Fruit fly (Drosophila melanogaster) whole organism, embryonic: ENCODE measurements around the gene CG6843.
A peak's percentile ranks its signal among the peaks of the same experiment; 100 is the strongest.

Experiments
- Atf6 ChIP-seq: fragments of 200-800 bp; sonication (Bioruptor generic); IDR thresholded peaks from 2 replicates; pipeline ENCODE4 v1.3.6; 2022; ENCODE audit warnings: missing biosample characterization, missing genetic modification characterization
- CG10321 ChIP-seq: fragments of 200-800 bp; sonication (Bioruptor generic); IDR thresholded peaks from 2 replicates; pipeline ENCODE4 v1.3.6; 2022; ENCODE audit warnings: missing biosample characterization, missing genetic modification characterization
- CG12155 ChIP-seq: fragments of 200-800 bp; sonication (Bioruptor generic); optimal IDR thresholded peaks from 3 replicates; lab custom pipeline; 2016; ENCODE audit warnings: missing biosample characterization, missing genetic modification characterization
- CG12744 ChIP-seq: fragments of 200-800 bp; sonication (Bioruptor generic); optimal IDR thresholded peaks from 2 replicates; lab custom pipeline; 2016; ENCODE audit warnings: missing biosample characterization, missing genetic modification characterization
- CG13287 ChIP-seq: fragments of 200-800 bp; sonication (Bioruptor generic); IDR thresholded peaks from 2 replicates; pipeline ENCODE4 v1.3.6; 2022; ENCODE audit warnings: missing biosample characterization, missing genetic modification characterization; ENCODE audit not compliant: partially characterized antibody
- CG13894 ChIP-seq: fragments of 200-800 bp; sonication (Bioruptor generic); optimal IDR thresholded peaks from 3 replicates; lab custom pipeline; 2018; ENCODE audit warnings: missing biosample characterization, mild to moderate bottlenecking, missing genetic modification characterization, moderate library complexity
- CG15269 ChIP-seq: fragments of 200-800 bp; sonication (Bioruptor generic); optimal IDR thresholded peaks from 2 replicates; lab custom pipeline; 2018; ENCODE audit warnings: missing biosample characterization, mild to moderate bottlenecking, missing genetic modification characterization, moderate library complexity
- CG17359 ChIP-seq: fragments of 200-800 bp; sonication (Bioruptor generic); optimal IDR thresholded peaks from 3 replicates; lab custom pipeline; 2018; ENCODE audit warnings: missing biosample characterization, mild to moderate bottlenecking, missing genetic modification characterization, moderate library complexity
- CG3163 ChIP-seq: fragments of 200-800 bp; sonication (Bioruptor generic); optimal IDR thresholded peaks from 3 replicates; lab custom pipeline; 2016; ENCODE audit warnings: missing biosample characterization, missing genetic modification characterization
- CG34422 ChIP-seq: fragments of 200-800 bp; sonication (Bioruptor generic); IDR thresholded peaks from 3 replicates; pipeline ENCODE4 v1.3.6; 2022; ENCODE audit warnings: missing biosample characterization, missing genetic modification characterization
- CG3838 ChIP-seq: fragments of 200-800 bp; sonication (Bioruptor generic); optimal IDR thresholded peaks from 3 replicates; lab custom pipeline; 2016; ENCODE audit warnings: missing biosample characterization, missing genetic modification characterization
- CG4707 ChIP-seq: fragments of 200-800 bp; sonication (Bioruptor generic); optimal IDR thresholded peaks from 2 replicates; lab custom pipeline; 2018; ENCODE audit warnings: missing biosample characterization, mild to moderate bottlenecking, missing genetic modification characterization, moderate library complexity
- CG7357 ChIP-seq: fragments of 200-800 bp; sonication (Bioruptor generic); IDR thresholded peaks from 3 replicates; pipeline ENCODE4 v1.3.6; 2022; ENCODE audit warnings: missing biosample characterization, missing genetic modification characterization
- CG7745 ChIP-seq: fragments of 200-800 bp; sonication (Bioruptor generic); optimal IDR thresholded peaks from 2 replicates; lab custom pipeline; 2018; ENCODE audit warnings: missing biosample characterization, mild to moderate bottlenecking, missing genetic modification characterization, moderate library complexity
- CG7987 ChIP-seq: fragments of 200-800 bp; sonication (Bioruptor generic); optimal IDR thresholded peaks from 2 replicates; lab custom pipeline; 2018; ENCODE audit warnings: missing biosample characterization, mild to moderate bottlenecking, missing genetic modification characterization, moderate library complexity
- CG8765 ChIP-seq: fragments of 200-800 bp; sonication (Bioruptor generic); IDR thresholded peaks from 2 replicates; pipeline ENCODE4 v1.3.6; 2022; ENCODE audit warnings: missing biosample characterization, missing genetic modification characterization
- Dbx ChIP-seq: fragments of 200-800 bp; sonication (Bioruptor generic); IDR thresholded peaks from 3 replicates; pipeline ENCODE4 v1.3.6; 2022; ENCODE audit warnings: missing biosample characterization, missing genetic modification characterization
- Doc2 ChIP-seq: fragments of 200-800 bp; sonication (Bioruptor generic); IDR thresholded peaks from 2 replicates; pipeline ENCODE4 v1.3.6; 2022; ENCODE audit warnings: missing biosample characterization, missing genetic modification characterization
- Drgx ChIP-seq: fragments of 200-800 bp; sonication (Bioruptor generic); IDR thresholded peaks from 2 replicates; pipeline ENCODE4 v1.3.6; 2022; ENCODE audit warnings: missing biosample characterization, missing genetic modification characterization
- Elba2 ChIP-seq: fragments of 200-800 bp; sonication (Bioruptor generic); optimal IDR thresholded peaks from 3 replicates; lab custom pipeline; 2016; ENCODE audit warnings: missing biosample characterization, missing genetic modification characterization
- Fer2 ChIP-seq: fragments of 200-800 bp; sonication (Bioruptor generic); optimal IDR thresholded peaks from 2 replicates; lab custom pipeline; 2018; ENCODE audit warnings: missing biosample characterization, mild to moderate bottlenecking, missing genetic modification characterization, moderate library complexity
- Gug ChIP-seq: fragments of 200-800 bp; sonication (Bioruptor generic); IDR thresholded peaks from 4 replicates; pipeline ENCODE4 v1.3.6; 2022; ENCODE audit warnings: missing biosample characterization, missing genetic modification characterization
- MESR4 ChIP-seq: fragments of 200-800 bp; sonication (Bioruptor generic); optimal IDR thresholded peaks from 2 replicates; lab custom pipeline; 2018; ENCODE audit warnings: missing biosample characterization, mild to moderate bottlenecking, missing genetic modification characterization, moderate library complexity
- NK7.1 ChIP-seq: fragments of 200-800 bp; sonication (Bioruptor generic); optimal IDR thresholded peaks from 3 replicates; lab custom pipeline; 2016; ENCODE audit warnings: missing biosample characterization, missing genetic modification characterization
- Ssrp ChIP-seq: fragments of 200-800 bp; sonication (Bioruptor generic); optimal IDR thresholded peaks from 2 replicates; lab custom pipeline; 2018; ENCODE audit warnings: missing biosample characterization, mild to moderate bottlenecking, missing genetic modification characterization, moderate library complexity
- YL-1 ChIP-seq: fragments of 200-800 bp; sonication (Bioruptor generic); optimal IDR thresholded peaks from 3 replicates; lab custom pipeline; 2017; ENCODE audit warnings: missing biosample characterization, mild to moderate bottlenecking, missing genetic modification characterization
- amos ChIP-seq: fragments of 200-800 bp; sonication (Bioruptor generic); IDR thresholded peaks from 2 replicates; pipeline ENCODE4 v1.3.6; 2022; ENCODE audit warnings: missing biosample characterization, missing genetic modification characterization; ENCODE audit not compliant: partially characterized antibody
- az2 ChIP-seq: fragments of 200-800 bp; sonication (Bioruptor generic); optimal IDR thresholded peaks from 3 replicates; lab custom pipeline; 2016; ENCODE audit warnings: missing biosample characterization, missing genetic modification characterization
- bbx ChIP-seq: fragments of 200-800 bp; sonication (Bioruptor generic); IDR thresholded peaks from 2 replicates; pipeline ENCODE4 v1.3.6; 2022; ENCODE audit warnings: missing biosample characterization, missing genetic modification characterization; ENCODE audit not compliant: partially characterized antibody
- chm ChIP-seq: fragments of 200-800 bp; sonication (Bioruptor generic); IDR thresholded peaks from 2 replicates; pipeline ENCODE4 v1.3.6; 2022; ENCODE audit warnings: missing biosample characterization, missing genetic modification characterization
- crc ChIP-seq: fragments of 200-800 bp; sonication (Bioruptor generic); optimal IDR thresholded peaks from 2 replicates; lab custom pipeline; 2016; ENCODE audit warnings: missing biosample characterization, missing genetic modification characterization
- da ChIP-seq: fragments of 200-800 bp; sonication (Bioruptor generic); optimal IDR thresholded peaks from 2 replicates; lab custom pipeline; 2016; ENCODE audit warnings: missing biosample characterization, missing genetic modification characterization
- dmrt99B ChIP-seq: fragments of 200-800 bp; sonication (Bioruptor generic); optimal IDR thresholded peaks from 2 replicates; lab custom pipeline; 2018; ENCODE audit warnings: missing biosample characterization, mild to moderate bottlenecking, missing genetic modification characterization, moderate library complexity
- dysf ChIP-seq: fragments of 200-800 bp; sonication (Bioruptor generic); IDR thresholded peaks from 3 replicates; pipeline ENCODE4 v1.3.6; 2022; ENCODE audit warnings: missing biosample characterization, missing genetic modification characterization
- ewg ChIP-seq: fragments of 200-800 bp; sonication (Bioruptor generic); optimal IDR thresholded peaks from 3 replicates; lab custom pipeline; 2017; ENCODE audit warnings: mild to moderate bottlenecking, missing biosample characterization, missing genetic modification reagents, missing genetic modification characterization
- fru ChIP-seq: fragments of >200 bp; optimal IDR thresholded peaks from 2 replicates; lab custom pipeline; 2017
- hth ChIP-seq: fragments of >200 bp; optimal IDR thresholded peaks from 2 replicates; lab custom pipeline; 2017; ENCODE audit warnings: inconsistent platforms
- inv ChIP-seq: fragments of 200-800 bp; sonication (Bioruptor generic); IDR thresholded peaks from 2 replicates; pipeline ENCODE4 v1.3.6; 2022; ENCODE audit warnings: missing biosample characterization, missing genetic modification characterization; ENCODE audit not compliant: partially characterized antibody
- ken ChIP-seq: fragments of 200-800 bp; sonication (Bioruptor generic); IDR thresholded peaks from 3 replicates; pipeline ENCODE4 v1.3.6; 2022; ENCODE audit warnings: missing biosample characterization, missing genetic modification characterization
- lola ChIP-seq, 3 experiments: fragments of >200 bp in 2 of 3; fragments of 200-800 bp in 1 of 3; sonication (Bioruptor generic) in 1 of 3; optimal IDR thresholded peaks; 2 replicates each; lab custom pipeline; 2017 to 2019; ENCODE audit warnings: missing biosample characterization in 3 of 3, missing genetic modification characterization in 3 of 3, mild to moderate bottlenecking in 1 of 3, moderate library complexity in 1 of 3
- lov ChIP-seq, 2 experiments: fragments of 200-800 bp in 1 of 2; fragments of >200 bp in 1 of 2; sonication (Bioruptor generic) in 1 of 2; IDR thresholded peaks in 1 of 2; optimal IDR thresholded peaks in 1 of 2; 2 replicates in 1 of 2; 3 replicates in 1 of 2; pipeline versions ENCODE4 v1.3.6 to Lab custom; 2017 to 2022; ENCODE audit warnings: missing biosample characterization in 1 of 2, missing genetic modification characterization in 1 of 2
- pan ChIP-seq, 4 experiments: fragments of >200 bp in 3 of 4; fragments of 200-800 bp in 1 of 4; sonication (Bioruptor generic) in 1 of 4; optimal IDR thresholded peaks in 3 of 4; IDR thresholded peaks in 1 of 4; 2 replicates each; pipeline versions ENCODE4 v1.3.6 to Lab custom; 2017 to 2022; ENCODE audit warnings: missing biosample characterization in 2 of 4, missing genetic modification characterization in 2 of 4, mixed read lengths in 1 of 4
- schlank ChIP-seq: fragments of 200-800 bp; sonication (Bioruptor generic); optimal IDR thresholded peaks from 2 replicates; lab custom pipeline; 2018; ENCODE audit warnings: missing biosample characterization, mild to moderate bottlenecking, missing genetic modification characterization
- sisA ChIP-seq: fragments of 200-800 bp; sonication (Bioruptor generic); IDR thresholded peaks from 2 replicates; pipeline ENCODE4 v1.3.6; 2022; ENCODE audit warnings: missing biosample characterization, missing genetic modification characterization
- slbo ChIP-seq: fragments of 200-800 bp; sonication (Bioruptor generic); IDR thresholded peaks from 2 replicates; pipeline ENCODE4 v1.3.6; 2022; ENCODE audit warnings: missing biosample characterization, missing genetic modification characterization
- stc ChIP-seq: fragments of 200-800 bp; sonication (Bioruptor generic); IDR thresholded peaks from 2 replicates; pipeline ENCODE4 v1.3.6; 2022; ENCODE audit warnings: missing biosample characterization, missing genetic modification characterization
- twi ChIP-seq: fragments of 200-800 bp; optimal IDR thresholded peaks from 2 replicates; lab custom pipeline; 2019; ENCODE audit warnings: missing biosample characterization, mild to moderate bottlenecking, missing genetic modification characterization, moderate library complexity
- vfl ChIP-seq: fragments of 200-800 bp; sonication (Bioruptor generic); optimal IDR thresholded peaks from 2 replicates; lab custom pipeline; 2016; ENCODE audit warnings: missing biosample characterization, missing genetic modification characterization
- wek ChIP-seq: fragments of 200-800 bp; sonication (Bioruptor generic); optimal IDR thresholded peaks from 3 replicates; lab custom pipeline; 2018; ENCODE audit warnings: missing biosample characterization, mild to moderate bottlenecking, missing genetic modification characterization, moderate library complexity

CG6843 gene

dm6 chr3L:18898770-18899278, 2.6 kb upstream of the CG6843 start, which contains the start of gene RpL26 (continued):
- TF ChIP-seq amos (GFP tag; lab: Robert Waterston, UW) (peak; percentile 93), ken (GFP tag; lab: Robert Waterston, UW) (0 out of 3 replicates have a peak, but pooled peaks have one; percentile 57), NK7.1 (peak; percentile 62), CG17359 (tag; lab: Kevin White, UChicago) (peak; percentile 43), slbo (GFP tag; lab: Robert Waterston, UW) (peak; percentile 80), da (GFP tag; lab: Kevin White, UChicago) (peak; percentile 80), vfl (GFP tag; lab: Kevin White, UChicago) (peak; percentile 78), YL-1 (GFP tag; lab: Kevin White, UChicago) (peak; percentile 89), Ssrp (peak; percentile 64), schlank (tag; lab: Kevin White, UChicago) (peak; percentile 65), Fer2 (tag; lab: Kevin White, UChicago) (peak; percentile 53), twi (tag; lab: Kevin White, UChicago) (peak; percentile 77), CG15269 (tag; lab: Kevin White, UChicago) (no peak), sisA (peak; percentile 75), CG8765 (GFP tag; lab: Robert Waterston, UW) (peak; percentile 67; the same call in 1 of the 2 replicates), Atf6 (GFP tag; lab: Robert Waterston, UW) (peak; percentile 71), dysf (peak; percentile 84; the same call in 2 of the 3 replicates), stc (GFP tag; lab: Robert Waterston, UW) (no peak; the same call in 1 of the 2 replicates), chm (GFP tag; lab: Robert Waterston, UW) (no peak), lov (optimal IDR thresholded peaks at IDR 0.05; lab: Kevin White, UChicago) (no peak), lov (GFP tag; IDR thresholded peaks at IDR 0.05; lab: Robert Waterston, UW) (0 out of 3 replicates have a peak, but pooled peaks have one; percentile 21), Drgx (GFP tag; lab: Robert Waterston, UW) (no peak), CG7987 (GFP tag; lab: Kevin White, UChicago) (peak; percentile 66), CG4707 (GFP tag; lab: Kevin White, UChicago) (no peak), hth (lab: Kevin White, UChicago) (no peak), wek (GFP tag; lab: Kevin White, UChicago) (peak; percentile 15), inv (GFP tag; lab: Robert Waterston, UW) (peak; percentile 98), CG7745 (no peak), CG34422 (GFP tag; lab: Robert Waterston, UW) (peak; percentile 72), pan (optimal IDR thresholded peaks at IDR 0.05; lab: Kevin White, UChicago) (no peak), pan (GFP tag; optimal IDR thresholded peaks at IDR 0.05 in 1 of 2, IDR thresholded peaks at IDR 0.05 in 1 of 2) (peak in 1 of 2 experiments; percentile 52), fru (no peak), bbx (GFP tag; lab: Robert Waterston, UW) (peak; percentile 85), CG12155 (GFP tag; lab: Kevin White, UChicago) (peak; percentile 77), Doc2 (GFP tag; lab: Robert Waterston, UW) (no peak), CG3163 (GFP tag; lab: Kevin White, UChicago) (peak; percentile 72), ewg (GFP tag; lab: Kevin White, UChicago) (peak; percentile 62), CG12744 (GFP tag; lab: Kevin White, UChicago) (peak; percentile 69), crc (GFP tag; lab: Kevin White, UChicago) (peak; percentile 65), CG13894 (peak; percentile 67), az2 (GFP tag; lab: Kevin White, UChicago) (peak; percentile 53), Gug (GFP tag; lab: Robert Waterston, UW) (peak; percentile 67; the same call in 2 of the 4 replicates), Dbx (peak; percentile 88), CG10321 (GFP tag; lab: Robert Waterston, UW) (no peak), CG7357 (peak; percentile 76), MESR4 (GFP tag; lab: Kevin White, UChicago) (peak; percentile 96), dmrt99B (tag; lab: Kevin White, UChicago) (no peak), lola (GFP tag; optimal IDR thresholded peaks at IDR 0.05; lab: Kevin White, UChicago) (peak in 1 of 3 experiments; percentile 77), CG3838 (GFP tag; lab: Kevin White, UChicago) (peak; percentile 45), CG13287 (peak; percentile 93), Elba2 (GFP tag; lab: Kevin White, UChicago) (peak; percentile 71)
